Worm (Caenorhabditis elegans): ENCODE measurements around the gene ugt-54.

ugt-54 gene

ce11 chrIV:10766071-10766470 is 4.6 kb downstream of the ugt-54 start (continued):
- peak; percentile 51; the same call in 1 of the 2 replicates for TF ChIP-seq rcor-1 (GFP tag; IDR thresholded peaks at IDR 0.05)
- TF ChIP-seq mel-28 (tag; optimal IDR thresholded peaks at IDR 0.05; ENCODE audit: borderline replicate concordance): no peak
- TF ChIP-seq atf-7 (tag; optimal IDR thresholded peaks at IDR 0.05): no peak
- TF ChIP-seq nhr-80 (tag; optimal IDR thresholded peaks at IDR 0.05): no peak
- TF ChIP-seq let-607 (tag; optimal IDR thresholded peaks at IDR 0.05): no peak
- TF ChIP-seq mcd-1 (GFP tag; IDR thresholded peaks at IDR 0.05): no peak
- no peak for TF ChIP-seq somi-1 (GFP tag; optimal IDR thresholded peaks at IDR 0.05)
- TF ChIP-seq hlh-12 (tag; optimal IDR thresholded peaks at IDR 0.05): no peak
- no peak for TF ChIP-seq lsy-27 (tag; optimal IDR thresholded peaks at IDR 0.05; ENCODE audit: borderline replicate concordance, insufficient read depth)
- no peak for TF ChIP-seq sdz-38 (tag; optimal IDR thresholded peaks at IDR 0.05)
- no peak for TF ChIP-seq pha-4 (tag; optimal IDR thresholded peaks at IDR 0.05)
- TF ChIP-seq repo-1 (tag; optimal IDR thresholded peaks at IDR 0.05): no peak
- no peak for TF ChIP-seq B0035.1 (tag; optimal IDR thresholded peaks at IDR 0.05)
- TF ChIP-seq hsf-1 (GFP tag; IDR thresholded peaks at IDR 0.05): no peak
- TF ChIP-seq ztf-26 (tag; optimal IDR thresholded peaks at IDR 0.05): no peak
- TF ChIP-seq zfh-2 (GFP tag; conservative IDR thresholded peaks at IDR 0.05): no peak
- no peak for TF ChIP-seq tlf-1 (GFP tag; optimal IDR thresholded peaks at IDR 0.05)
- TF ChIP-seq madf-3 (GFP tag; IDR thresholded peaks at IDR 0.05): no peak
- no peak for TF ChIP-seq nhr-27 (tag; optimal IDR thresholded peaks at IDR 0.05)
- TF ChIP-seq lin-40 (tag; optimal IDR thresholded peaks at IDR 0.05): no peak
- TF ChIP-seq hrde-1 (tag; optimal IDR thresholded peaks at IDR 0.05; ENCODE audit: borderline replicate concordance): no peak
- no peak for TF ChIP-seq T07F8.4 (tag; optimal IDR thresholded peaks at IDR 0.05)
- TF ChIP-seq gei-17 (GFP tag; optimal IDR thresholded peaks at IDR 0.05): no peak
- TF ChIP-seq tbx-9 (tag; optimal IDR thresholded peaks at IDR 0.05; ENCODE audit: borderline replicate concordance): no peak
- TF ChIP-seq ztf-25 (GFP tag; IDR thresholded peaks at IDR 0.05): no peak
- no peak for TF ChIP-seq unc-62 (GFP tag; optimal IDR thresholded peaks at IDR 0.05)
- no peak for TF ChIP-seq nfya-2 (GFP tag; IDR thresholded peaks at IDR 0.05)
- no peak for TF ChIP-seq akir-1 (GFP tag; optimal IDR thresholded peaks at IDR 0.05)
- TF ChIP-seq ekl-4 (GFP tag; IDR thresholded peaks at IDR 0.05): no peak
- TF ChIP-seq mes-4 (tag; optimal IDR thresholded peaks at IDR 0.05): no peak

ce11 chrIV:10768146-10768636 is 6.7 kb downstream of the ugt-54 start, which contains the start of gene T25B9.8:
T25B9.8 (minus strand) TSS chrIV:10768196.
- TF ChIP-seq snpc-1.3 (tag; optimal IDR thresholded peaks at IDR 0.05; ENCODE audit: insufficient read depth) (no peak), hmg-1.2 (GFP tag; IDR thresholded peaks at IDR 0.05) (peak; percentile 65; the same call in 1 of the 2 replicates)

- TF ChIP-seq nhr-80 (tag; optimal IDR thresholded peaks at IDR 0.05) (no peak), mxl-1 (tag; optimal IDR thresholded peaks at IDR 0.05) (no peak), tbp1 (GFP tag; optimal IDR thresholded peaks at IDR 0.05) (no peak), chd-7 (tag; optimal IDR thresholded peaks at IDR 0.05) (no peak), ets-4 (GFP tag; optimal IDR thresholded peaks at IDR 0.05) (no peak), aptf-3 (GFP tag; IDR thresholded peaks at IDR 0.05) (no peak), zim-3 (tag; optimal IDR thresholded peaks at IDR 0.05) (no peak), dox-1 (GFP tag; IDR thresholded peaks at IDR 0.05) (no peak), attf-3 (GFP tag; conservative IDR thresholded peaks at IDR 0.05) (no peak), snpc-1.3 (tag; optimal IDR thresholded peaks at IDR 0.05; ENCODE audit: insufficient read depth) (no peak)
These were observed 7.9 kb downstream of the ugt-54 start, which contains the start of gene T25B9.9 for ce11 chrIV:10769353-10769752. T25B9.9 (plus strand) TSS chrIV:10769653.
